Worm (Caenorhabditis elegans): Measurements from ENCODE around the gene R02E4.3.

- TF ChIP-seq him-1 (tag; optimal IDR thresholded peaks at IDR 0.05) = no peak
- no peak for TF ChIP-seq dao-5 (tag; optimal IDR thresholded peaks at IDR 0.05)
Observed at ce11 chrX:4144136-4144781, 42.3 kb upstream of the R02E4.3 start.
